Worm (Caenorhabditis elegans): Measurements from ENCODE around the gene T01D1.3.

T01D1.3 gene

ce11 chrII:221212-221611, 45.4 kb upstream of the T01D1.3 start (continued):
- TF ChIP-seq attf-6 (GFP tag; IDR thresholded peaks at IDR 0.05) (no peak), zfh-2 (GFP tag; conservative IDR thresholded peaks at IDR 0.05) (peak; percentile 96), unc-130 (GFP tag; optimal IDR thresholded peaks at IDR 0.05) (no peak), dpl-1 (GFP tag; optimal IDR thresholded peaks at IDR 0.05) (no peak), mcd-1 (GFP tag; IDR thresholded peaks at IDR 0.05) (peak; percentile 84), Y79H2A.3 (GFP tag; conservative IDR thresholded peaks at IDR 0.05) (no peak), T26A5.8 (tag; optimal IDR thresholded peaks at IDR 0.05) (no peak), xnd-1 (tag; optimal IDR thresholded peaks at IDR 0.05) (no peak), egl-18 (GFP tag; IDR thresholded peaks at IDR 0.05) (no peak), madf-6 (GFP tag; IDR thresholded peaks at IDR 0.05) (no peak), zim-3 (tag; optimal IDR thresholded peaks at IDR 0.05) (no peak), cebp-1 (GFP tag; IDR thresholded peaks at IDR 0.05) (peak; percentile 39; the same call in 1 of the 2 replicates), cebp-1 (tag; optimal IDR thresholded peaks at IDR 0.05) (peak; percentile 84), snpc-1.3 (tag; optimal IDR thresholded peaks at IDR 0.05; ENCODE audit: insufficient read depth) (no peak), rpc-1 (optimal IDR thresholded peaks at IDR 0.05) (no peak), rpc-1 (tag; optimal IDR thresholded peaks at IDR 0.05) (no peak), madf-10 (tag; optimal IDR thresholded peaks at IDR 0.05) (peak; percentile 63), F55B11.4 (tag; optimal IDR thresholded peaks at IDR 0.05; ENCODE audit: borderline replicate concordance, insufficient read depth) (no peak), attf-5 (GFP tag; optimal IDR thresholded peaks at IDR 0.05) (peak; percentile 86), lir-1 (GFP tag; conservative IDR thresholded peaks at IDR 0.05) (0 out of 2 replicates have a peak, but pooled peaks have one; percentile 39), rcor-1 (GFP tag; IDR thresholded peaks at IDR 0.05) (peak; percentile 38; the same call in 1 of the 2 replicates), nfya-1 (tag; optimal IDR thresholded peaks at IDR 0.05; ENCODE audit: borderline replicate concordance, insufficient read depth) (no peak), mxl-1 (tag; optimal IDR thresholded peaks at IDR 0.05) (no peak), Y95B8A.8 (GFP tag; IDR thresholded peaks at IDR 0.05) (0 out of 2 replicates have a peak, but pooled peaks have one; percentile 20), Y56A3A.18 (GFP tag; IDR thresholded peaks at IDR 0.05) (no peak), ceh-91 (GFP tag; IDR thresholded peaks at IDR 0.05) (no peak), dox-1 (GFP tag; IDR thresholded peaks at IDR 0.05) (peak; percentile 64; the same call in 1 of the 2 replicates), fkh-3 (tag; optimal IDR thresholded peaks at IDR 0.05) (no peak), ztf-6 (GFP tag; IDR thresholded peaks at IDR 0.05) (no peak), hmg-1.2 (GFP tag; IDR thresholded peaks at IDR 0.05) (peak; percentile 79; the same call in 1 of the 2 replicates), lsl-1 (GFP tag; optimal IDR thresholded peaks at IDR 0.05) (no peak), mes-4 (tag; optimal IDR thresholded peaks at IDR 0.05) (no peak), hrde-1 (tag; optimal IDR thresholded peaks at IDR 0.05; ENCODE audit: borderline replicate concordance) (no peak), ceh-27 (GFP tag; optimal IDR thresholded peaks at IDR 0.05) (peak; percentile 69), somi-1 (GFP tag; optimal IDR thresholded peaks at IDR 0.05) (peak; percentile 79), Y53F4B.3 (GFP tag; IDR thresholded peaks at IDR 0.05) (no peak), Y67H2A.10 (GFP tag; conservative IDR thresholded peaks at IDR 0.05) (no peak), aptf-2 (GFP tag; conservative IDR thresholded peaks at IDR 0.05) (no peak)

DNA sequence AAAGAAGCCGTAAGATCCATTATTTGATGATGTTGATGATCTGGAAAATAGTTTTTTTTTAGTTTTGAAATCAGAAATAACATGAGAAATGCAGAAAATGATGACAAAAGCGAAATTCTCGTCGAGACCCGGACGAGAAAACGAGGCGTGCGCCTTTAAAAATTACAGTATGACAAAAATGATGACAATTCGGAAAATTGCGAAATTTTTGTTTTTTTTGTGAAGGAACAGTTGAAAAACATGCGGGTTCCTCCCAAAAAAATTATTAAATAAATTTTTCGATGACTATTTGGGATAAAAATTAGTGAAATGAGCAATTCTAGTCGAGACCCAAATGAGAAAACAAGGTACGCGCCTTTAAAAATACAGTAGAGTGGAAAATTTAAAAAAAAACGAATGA, 44.8 kb upstream of the T01D1.3 start, which contains the start of gene ubxn-3:
Gene ubxn-3, minus strand, starts transcription at position 66 of the 400 bp plus-strand sequence.
- TF ChIP-seq F33H1.4 (GFP tag; IDR thresholded peaks at IDR 0.05) (peak; percentile 75), lin-26 (GFP tag; IDR thresholded peaks at IDR 0.05) (no peak), D2030.7 (GFP tag; IDR thresholded peaks at IDR 0.05) (peak; percentile 13; the same call in 1 of the 2 replicates), ztf-25 (GFP tag; IDR thresholded peaks at IDR 0.05) (no peak), ekl-4 (GFP tag; IDR thresholded peaks at IDR 0.05) (no peak), madf-8 (GFP tag; conservative IDR thresholded peaks at IDR 0.05) (peak; percentile 45), nfyb-1 (GFP tag; IDR thresholded peaks at IDR 0.05) (no peak), ceh-40 (GFP tag; IDR thresholded peaks at IDR 0.05) (no peak), Y67H2A.10 (GFP tag; conservative IDR thresholded peaks at IDR 0.05) (no peak), madf-6 (GFP tag; IDR thresholded peaks at IDR 0.05) (peak; percentile 47; the same call in 1 of the 2 replicates), ceh-91 (GFP tag; IDR thresholded peaks at IDR 0.05) (no peak), ceh-79 (tag; optimal IDR thresholded peaks at IDR 0.05) (no peak), somi-1 (GFP tag; optimal IDR thresholded peaks at IDR 0.05) (no peak), tbp1 (GFP tag; optimal IDR thresholded peaks at IDR 0.05) (no peak), dpl-1 (GFP tag; optimal IDR thresholded peaks at IDR 0.05) (no peak), nhr-80 (tag; optimal IDR thresholded peaks at IDR 0.05) (no peak), hsf-1 (GFP tag; IDR thresholded peaks at IDR 0.05) (no peak)

All from whole organism, young adult.